Worm (Caenorhabditis elegans) whole organism, L1 larva: ENCODE data around the gene T19C3.6.
A peak's percentile ranks its signal among the peaks of the same experiment; 100 is the strongest.

Experiments used
- F16B12.6 ChIP-seq: fragments of 150-350 bp; optimal IDR thresholded peaks from 2 replicates; lab custom pipeline; 2014; ENCODE audit warnings: missing biosample characterization, missing genetic modification characterization
- ama-1 ChIP-seq: fragments of 150-350 bp; optimal IDR thresholded peaks from 2 replicates; lab custom pipeline; 2014
- blmp-1 ChIP-seq: fragments of 150-350 bp; optimal IDR thresholded peaks from 2 replicates; lab custom pipeline; 2014; ENCODE audit warnings: missing biosample characterization, missing genetic modification characterization
- ceh-82 ChIP-seq, 3 experiments: fragments of 150-350 bp in 1 of 3; sonication (generic microtip) in 2 of 3; optimal IDR thresholded peaks; 2 replicates each; lab custom pipeline; 2014 to 2017; ENCODE audit warnings: missing biosample characterization in 3 of 3, missing genetic modification characterization in 3 of 3
- ceh-90 ChIP-seq: sonication (generic microtip); optimal IDR thresholded peaks from 2 replicates; lab custom pipeline; 2016; ENCODE audit warnings: missing genetic modification characterization, missing compliant biosample characterization
- ces-1 ChIP-seq: fragments of 150-350 bp; optimal IDR thresholded peaks from 2 replicates; lab custom pipeline; 2014; ENCODE audit warnings: missing biosample characterization, missing genetic modification reagents, missing genetic modification characterization
- dpl-1 ChIP-seq, 3 experiments: fragments of 150-350 bp in 2 of 3; sonication (generic microtip) in 1 of 3; optimal IDR thresholded peaks; 2 replicates each; lab custom pipeline; 2014 to 2017; ENCODE audit warnings: missing biosample characterization in 3 of 3, missing genetic modification characterization in 3 of 3, missing genetic modification reagents in 3 of 3
- dsc-1 ChIP-seq: sonication (generic microtip); optimal IDR thresholded peaks from 2 replicates; lab custom pipeline; 2016; ENCODE audit warnings: mild to moderate bottlenecking, missing genetic modification characterization, missing compliant biosample characterization
- efl-1 ChIP-seq, 4 experiments: fragments of 150-350 bp; optimal IDR thresholded peaks in 3 of 4; peaks in 1 of 4; 1 replicate in 1 of 4; 2 replicates in 3 of 4; lab custom pipeline; 2014; ENCODE audit warnings: missing biosample characterization in 2 of 4, missing genetic modification characterization in 2 of 4, missing genetic modification reagents in 2 of 4
- egl-13 ChIP-seq: sonication (generic microtip); optimal IDR thresholded peaks from 2 replicates; lab custom pipeline; 2016; ENCODE audit warnings: missing genotype, missing genetic modification reagents, missing genetic modification characterization, missing compliant biosample characterization
- egl-27 ChIP-seq, 2 experiments: fragments of 150-350 bp in 1 of 2; sonication (generic microtip); optimal IDR thresholded peaks; 3 replicates each; lab custom pipeline; 2017 to 2018; ENCODE audit warnings: missing biosample characterization in 2 of 2, missing genetic modification characterization in 2 of 2, missing genetic modification reagents in 2 of 2
- fkh-10 ChIP-seq: sonication (generic microtip); optimal IDR thresholded peaks from 2 replicates; lab custom pipeline; 2017; ENCODE audit warnings: missing biosample characterization, missing genetic modification reagents, missing genetic modification characterization
- fkh-8 ChIP-seq: sonication (generic microtip); optimal IDR thresholded peaks from 2 replicates; lab custom pipeline; 2016; ENCODE audit warnings: mild to moderate bottlenecking, missing genetic modification characterization, missing compliant biosample characterization
- grh-1 ChIP-seq: fragments of 200-800 bp; sonication (Bioruptor generic); IDR thresholded peaks from 2 replicates; pipeline ENCODE4 v1.3.6; 2022; ENCODE audit warnings: missing genetic modification reagents, missing genetic modification characterization, missing compliant biosample characterization
- hlh-4 ChIP-seq: sonication (generic microtip); optimal IDR thresholded peaks from 2 replicates; lab custom pipeline; 2016; ENCODE audit warnings: mild to moderate bottlenecking, missing genetic modification characterization, missing compliant biosample characterization
- irx-1 ChIP-seq: sonication (generic microtip); optimal IDR thresholded peaks from 2 replicates; lab custom pipeline; 2016; ENCODE audit warnings: missing genetic modification characterization, missing compliant biosample characterization
- isw-1 ChIP-seq: fragments of 200-800 bp; sonication (Bioruptor generic); IDR thresholded peaks from 2 replicates; pipeline ENCODE4 v1.3.6; 2022; ENCODE audit warnings: missing genetic modification characterization, missing compliant biosample characterization
- jun-1 ChIP-seq: fragments of 150-350 bp; optimal IDR thresholded peaks from 2 replicates; lab custom pipeline; 2014; ENCODE audit warnings: missing biosample characterization, missing genetic modification reagents, missing genetic modification characterization
- lin-13 ChIP-seq: fragments of 150-350 bp; optimal IDR thresholded peaks from 2 replicates; lab custom pipeline; 2014; ENCODE audit warnings: missing biosample characterization, missing genetic modification reagents, missing genetic modification characterization
- lin-15B ChIP-seq: fragments of 150-350 bp; sonication (generic microtip); optimal IDR thresholded peaks from 3 replicates; lab custom pipeline; 2014; ENCODE audit warnings: missing biosample characterization, missing genetic modification characterization
- lin-35 ChIP-seq, 2 experiments: fragments of 150-350 bp; optimal IDR thresholded peaks; 2 replicates each; lab custom pipeline; 2014; ENCODE audit warnings: missing biosample characterization in 2 of 2, missing genetic modification characterization in 2 of 2, missing genetic modification reagents in 2 of 2
- lin-39 ChIP-seq: fragments of 150-350 bp; optimal IDR thresholded peaks from 2 replicates; lab custom pipeline; 2014; ENCODE audit warnings: missing biosample characterization, missing genetic modification reagents, missing genetic modification characterization
- lsy-2 ChIP-seq, 2 experiments: fragments of 150-350 bp; optimal IDR thresholded peaks; 2 replicates each; lab custom pipeline; 2014; ENCODE audit warnings: missing biosample characterization in 2 of 2, missing genetic modification characterization in 2 of 2
- mdl-1 ChIP-seq, 2 experiments: fragments of 150-350 bp; optimal IDR thresholded peaks; 2 replicates each; lab custom pipeline; 2014 to 2017; ENCODE audit warnings: missing biosample characterization in 2 of 2, missing genetic modification characterization in 2 of 2, inconsistent platforms in 1 of 2
- nhr-11 ChIP-seq: fragments of 150-350 bp; optimal IDR thresholded peaks from 2 replicates; lab custom pipeline; 2014; ENCODE audit warnings: missing biosample characterization, missing genetic modification characterization
- nhr-12 ChIP-seq: sonication (generic microtip); optimal IDR thresholded peaks from 2 replicates; lab custom pipeline; 2017; ENCODE audit warnings: missing biosample characterization, missing genetic modification characterization
- nhr-19 ChIP-seq: fragments of 200-800 bp; sonication (Bioruptor generic); conservative IDR thresholded peaks from 2 replicates; pipeline ENCODE4 v1.3.6; 2022; ENCODE audit warnings: missing genetic modification characterization, missing compliant biosample characterization
- nhr-20 ChIP-seq: sonication (generic microtip); optimal IDR thresholded peaks from 2 replicates; lab custom pipeline; 2016; ENCODE audit warnings: mild to moderate bottlenecking, missing genetic modification characterization, missing compliant biosample characterization
- nhr-237 ChIP-seq: fragments of 150-350 bp; optimal IDR thresholded peaks from 2 replicates; lab custom pipeline; 2014; ENCODE audit warnings: missing biosample characterization, missing genetic modification characterization
- nhr-28 ChIP-seq: fragments of 150-350 bp; optimal IDR thresholded peaks from 2 replicates; lab custom pipeline; 2014; ENCODE audit warnings: missing biosample characterization, missing genetic modification characterization
- nhr-47 ChIP-seq: sonication (generic microtip); optimal IDR thresholded peaks from 2 replicates; lab custom pipeline; 2016; ENCODE audit warnings: mild to moderate bottlenecking, missing genetic modification characterization, moderate library complexity, missing compliant biosample characterization
- nhr-71 ChIP-seq: sonication (generic microtip); optimal IDR thresholded peaks from 2 replicates; lab custom pipeline; 2016; ENCODE audit warnings: mild to moderate bottlenecking, missing genetic modification characterization, moderate library complexity, missing compliant biosample characterization
- nhr-76 ChIP-seq: sonication (generic microtip); optimal IDR thresholded peaks from 2 replicates; lab custom pipeline; 2017; ENCODE audit warnings: missing biosample characterization, missing genetic modification characterization
- nhr-77 ChIP-seq: fragments of 150-350 bp; optimal IDR thresholded peaks from 2 replicates; lab custom pipeline; 2014; ENCODE audit warnings: missing biosample characterization, missing genetic modification characterization
- nhr-84 ChIP-seq: sonication (generic microtip); optimal IDR thresholded peaks from 2 replicates; lab custom pipeline; 2017; ENCODE audit warnings: missing biosample characterization, missing genetic modification characterization
- pax-3 ChIP-seq: fragments of 200-800 bp; sonication (Bioruptor generic); optimal IDR thresholded peaks from 2 replicates; lab custom pipeline; 2018; ENCODE audit warnings: mild to moderate bottlenecking, missing genetic modification characterization, moderate library complexity, missing compliant biosample characterization
- rnt-1 ChIP-seq: sonication (generic microtip); optimal IDR thresholded peaks from 2 replicates; lab custom pipeline; 2016; ENCODE audit warnings: mild to moderate bottlenecking, missing genetic modification characterization, moderate library complexity, missing compliant biosample characterization
- skn-1 ChIP-seq: fragments of 150-350 bp; optimal IDR thresholded peaks from 2 replicates; lab custom pipeline; 2014; ENCODE audit warnings: missing biosample characterization, missing genetic modification characterization
- snu-23 ChIP-seq: sonication (generic microtip); optimal IDR thresholded peaks from 2 replicates; lab custom pipeline; 2016; ENCODE audit warnings: missing genetic modification characterization, missing compliant biosample characterization
- sptf-1 ChIP-seq: fragments of 150-350 bp; optimal IDR thresholded peaks from 2 replicates; lab custom pipeline; 2014; ENCODE audit warnings: missing biosample characterization, missing genetic modification characterization
- swsn-7 ChIP-seq: sonication (generic microtip); optimal IDR thresholded peaks from 2 replicates; lab custom pipeline; 2016; ENCODE audit warnings: missing genetic modification characterization, missing compliant biosample characterization
- tbx-2 ChIP-seq: sonication (generic microtip); optimal IDR thresholded peaks from 2 replicates; lab custom pipeline; 2016; ENCODE audit warnings: missing genetic modification characterization, missing compliant biosample characterization
- tlp-1 ChIP-seq: fragments of 150-350 bp; optimal IDR thresholded peaks from 2 replicates; lab custom pipeline; 2014; ENCODE audit warnings: missing biosample characterization, missing genetic modification characterization
- unc-130 ChIP-seq: fragments of 150-350 bp; optimal IDR thresholded peaks from 2 replicates; lab custom pipeline; 2017; ENCODE audit warnings: missing biosample characterization, missing genetic modification characterization, inconsistent platforms
- unc-30 ChIP-seq: sonication (generic microtip); optimal IDR thresholded peaks from 2 replicates; lab custom pipeline; 2017; ENCODE audit warnings: missing biosample characterization, missing genetic modification characterization
- unc-86 ChIP-seq: sonication (generic microtip); optimal IDR thresholded peaks from 2 replicates; lab custom pipeline; 2016; ENCODE audit warnings: missing genetic modification characterization, missing compliant biosample characterization
- unc-98 ChIP-seq: fragments of 200-800 bp; sonication (Bioruptor generic); IDR thresholded peaks from 2 replicates; pipeline ENCODE4 v1.3.6; 2022; ENCODE audit warnings: missing genetic modification characterization, missing compliant biosample characterization
- xbp-1 ChIP-seq: sonication (generic microtip); optimal IDR thresholded peaks from 2 replicates; lab custom pipeline; 2016; ENCODE audit warnings: missing genetic modification characterization, missing compliant biosample characterization
- ztf-11 ChIP-seq, 2 experiments: sonication (generic microtip); optimal IDR thresholded peaks; 2 replicates each; lab custom pipeline; 2016 to 2017; ENCODE audit warnings: missing genetic modification characterization in 2 of 2, missing biosample characterization in 1 of 2, missing compliant biosample characterization in 1 of 2

Gene T19C3.6

ce11 chrIII:634618-635017 lies 3.3 kb upstream of the T19C3.6 start, which contains the start of gene fem-2 (continued):
- TF ChIP-seq unc-130, result peak; percentile 22
- TF ChIP-seq hlh-4 (tag; lab: Kevin White, UChicago), result no peak
- TF ChIP-seq ceh-82 (tag; optimal IDR thresholded peaks at IDR 0.05; lab: Kevin White, UChicago), result peak; percentile 30 to 63 (median 38)
- TF ChIP-seq ceh-90 (tag; lab: Kevin White, UChicago), result no peak
- TF ChIP-seq nhr-71 (tag; lab: Kevin White, UChicago), result peak; percentile 64
- TF ChIP-seq nhr-76 (tag; lab: Kevin White, UChicago), result no peak
- TF ChIP-seq swsn-7, result peak; percentile 52
- no peak for TF ChIP-seq jun-1 (tag; lab: Kevin White, UChicago)
- no peak for TF ChIP-seq unc-98 (GFP tag; lab: Robert Waterston, UW)
- no peak for TF ChIP-seq sptf-1
- TF ChIP-seq tlp-1 (tag; lab: Kevin White, UChicago), result no peak
- peak; percentile 43 for TF ChIP-seq tbx-2 (tag; lab: Kevin White, UChicago)
- TF ChIP-seq F16B12.6 (tag; lab: Kevin White, UChicago), result no peak
- TF ChIP-seq dpl-1 (GFP tag; optimal IDR thresholded peaks at IDR 0.05; lab: Kevin White, UChicago), result peak; percentile 38 to 53 (median 44)
- no peak for TF ChIP-seq nhr-12 (tag; lab: Kevin White, UChicago)
- peak; percentile 16; the same call in 1 of the 2 replicates for TF ChIP-seq isw-1
- peak; percentile 50 for TF ChIP-seq xbp-1 (tag; lab: Kevin White, UChicago)
- TF ChIP-seq ama-1 (lab: Kevin White, UChicago), result no peak
- TF ChIP-seq unc-86 (tag; lab: Kevin White, UChicago), result peak; percentile 5
- no peak for TF ChIP-seq egl-13 (tag; lab: Kevin White, UChicago)
- no peak for TF ChIP-seq lin-15B
- TF ChIP-seq rnt-1 (tag; lab: Kevin White, UChicago), result peak; percentile 24
- no peak for TF ChIP-seq irx-1 (tag; lab: Kevin White, UChicago)
- TF ChIP-seq egl-27 (tag; optimal IDR thresholded peaks at IDR 0.05; lab: Kevin White, UChicago), result no peak
- TF ChIP-seq ztf-11 (tag; optimal IDR thresholded peaks at IDR 0.05; lab: Kevin White, UChicago), result no peak
- peak; percentile 57 to 67 for TF ChIP-seq lsy-2 (tag; optimal IDR thresholded peaks at IDR 0.05; lab: Kevin White, UChicago)
- TF ChIP-seq grh-1 (GFP tag; lab: Robert Waterston, UW), result no peak
- TF ChIP-seq dsc-1 (tag; lab: Kevin White, UChicago), result peak; percentile 16
- peak; percentile 36 for TF ChIP-seq nhr-19 (GFP tag; lab: Robert Waterston, UW)
- TF ChIP-seq nhr-28 (tag; lab: Kevin White, UChicago), result no peak
- TF ChIP-seq fkh-8, result peak; percentile 1
- TF ChIP-seq, all 84 proteins: peak for 28

- no peak for TF ChIP-seq nhr-84 (tag; lab: Kevin White, UChicago)
- no peak for TF ChIP-seq fkh-10 (GFP tag; lab: Kevin White, UChicago)
- TF ChIP-seq irx-1 (tag; lab: Kevin White, UChicago), result no peak
- TF ChIP-seq, all 84 proteins: peak for 0
Measured at ce11 chrIII:627838-628237, 3.5 kb downstream of the T19C3.6 start, which contains the start of gene T19C3.5. T19C3.5 (minus strand) TSS chrIII:627938.

ce11 chrIII:626091-626490 lies 5.2 kb downstream of the T19C3.6 start:
- TF ChIP-seq mdl-1 (tag; optimal IDR thresholded peaks at IDR 0.05; lab: Kevin White, UChicago) (no peak), efl-1 (optimal IDR thresholded peaks at IDR 0.05; lab: Kevin White, UChicago) (no peak), efl-1 (GFP tag; optimal IDR thresholded peaks at IDR 0.05 in 1 of 2; lab: Kevin White, UChicago) (peak in 1 of 2 experiments; percentile 58), skn-1 (no peak), rnt-1 (tag; lab: Kevin White, UChicago) (no peak), lin-39 (tag; lab: Kevin White, UChicago) (no peak)

ce11 chrIII:623754-624153 lies 7.6 kb downstream of the T19C3.6 start:
- TF ChIP-seq ces-1 (GFP tag; lab: Kevin White, UChicago), result no peak
- peak; percentile 66 for TF ChIP-seq fkh-10 (GFP tag; lab: Kevin White, UChicago)
- TF ChIP-seq pax-3 (tag; lab: Kevin White, UChicago), result peak; percentile 45
- TF ChIP-seq dsc-1 (tag; lab: Kevin White, UChicago), result peak; percentile 89
- TF ChIP-seq unc-86 (tag; lab: Kevin White, UChicago), result peak; percentile 75
- 0 out of 2 replicates have a peak, but pooled peaks have one; percentile 16 for TF ChIP-seq grh-1 (GFP tag; lab: Robert Waterston, UW)
- TF ChIP-seq nhr-237, result peak; percentile 61
- peak; percentile 86 for TF ChIP-seq nhr-77 (tag; lab: Kevin White, UChicago)
- peak; percentile 95 for TF ChIP-seq snu-23 (GFP tag; lab: Kevin White, UChicago)
- peak; percentile 84 for TF ChIP-seq blmp-1 (tag; lab: Kevin White, UChicago)
- peak; percentile 83 for TF ChIP-seq nhr-47
- peak; percentile 84 for TF ChIP-seq lin-13 (GFP tag; lab: Kevin White, UChicago)
- TF ChIP-seq unc-30, result no peak
- TF ChIP-seq nhr-20 (tag; lab: Kevin White, UChicago), result peak; percentile 91
- peak; percentile 78 to 84 for TF ChIP-seq lin-35 (GFP tag; optimal IDR thresholded peaks at IDR 0.05; lab: Kevin White, UChicago)
- TF ChIP-seq nhr-11 (tag; lab: Kevin White, UChicago), result no peak
- no peak for TF ChIP-seq nhr-76 (tag; lab: Kevin White, UChicago)
